Worm (Caenorhabditis elegans) whole organism, L4 larva: ENCODE data around the gene K10D6.4.

Source experiments
- Y5F2A.4 ChIP-seq: fragments of 200-800 bp; sonication (Bioruptor generic); optimal IDR thresholded peaks from 2 replicates; lab custom pipeline; 2018; ENCODE audit warnings: mild to moderate bottlenecking, missing genetic modification characterization, missing compliant biosample characterization
- ZK337.2 ChIP-seq: fragments of 200-800 bp; sonication (Bioruptor generic); IDR thresholded peaks from 2 replicates; pipeline ENCODE4 v1.3.6; 2022; ENCODE audit warnings: missing genetic modification reagents, missing genetic modification characterization, missing compliant biosample characterization
- arid-1 ChIP-seq: fragments of 200-800 bp; sonication (Bioruptor generic); conservative IDR thresholded peaks from 2 replicates; pipeline ENCODE4 v1.3.6; 2022; ENCODE audit warnings: missing genetic modification reagents, missing genetic modification characterization, missing compliant biosample characterization
- ceh-32 ChIP-seq: sonication (generic microtip); optimal IDR thresholded peaks from 2 replicates; lab custom pipeline; 2016; ENCODE audit warnings: mild to moderate bottlenecking, missing genetic modification characterization, missing compliant biosample characterization; ENCODE audit not compliant: poor library complexity
- ctbp-1 ChIP-seq: fragments of 200-800 bp; sonication (Bioruptor generic); IDR thresholded peaks from 2 replicates; pipeline ENCODE4 v1.3.6; 2022; ENCODE audit warnings: missing genetic modification reagents, missing genetic modification characterization, missing compliant biosample characterization
- daf-16 ChIP-seq, 3 experiments: sonication (generic microtip); optimal IDR thresholded peaks; 2 replicates each; lab custom pipeline; 2016 to 2017; ENCODE audit warnings: missing genetic modification characterization in 3 of 3, missing genetic modification reagents in 3 of 3, mild to moderate bottlenecking in 2 of 3, missing compliant biosample characterization in 2 of 3, missing biosample characterization in 1 of 3, moderate library complexity in 1 of 3
- daf-19 ChIP-seq: fragments of 200-800 bp; sonication (Bioruptor generic); conservative IDR thresholded peaks from 2 replicates; pipeline ENCODE4 v1.3.6; 2022; ENCODE audit warnings: missing genetic modification characterization, missing compliant biosample characterization
- dmd-6 ChIP-seq: fragments of 200-800 bp; sonication (Bioruptor generic); IDR thresholded peaks from 2 replicates; pipeline ENCODE4 v1.3.6; 2022; ENCODE audit warnings: missing genetic modification reagents, missing genetic modification characterization, missing compliant biosample characterization
- hif-1 ChIP-seq, 2 experiments: sonication (generic microtip); optimal IDR thresholded peaks; 2 replicates each; lab custom pipeline; 2016 to 2017; ENCODE audit warnings: missing compliant biosample characterization in 2 of 2, missing genetic modification characterization in 2 of 2, missing genetic modification reagents in 2 of 2, missing genotype in 2 of 2, mild to moderate bottlenecking in 1 of 2
- jun-1 ChIP-seq: fragments of 150-350 bp; optimal IDR thresholded peaks from 2 replicates; lab custom pipeline; 2014; ENCODE audit warnings: missing biosample characterization, missing genetic modification reagents, missing genetic modification characterization
- mdl-1 ChIP-seq, 2 experiments: fragments of 150-350 bp in 1 of 2; sonication (generic microtip) in 1 of 2; optimal IDR thresholded peaks; 2 replicates each; lab custom pipeline; 2014 to 2017; ENCODE audit warnings: missing biosample characterization in 2 of 2, missing genetic modification characterization in 2 of 2
- mxl-3 ChIP-seq: fragments of 200-800 bp; sonication (Bioruptor generic); optimal IDR thresholded peaks from 2 replicates; lab custom pipeline; 2018; ENCODE audit warnings: mild to moderate bottlenecking, missing genetic modification characterization, missing compliant biosample characterization
- nhr-28 ChIP-seq: fragments of 150-350 bp; optimal IDR thresholded peaks from 2 replicates; lab custom pipeline; 2014; ENCODE audit warnings: missing biosample characterization, missing genetic modification characterization
- pha-4 ChIP-seq, 2 experiments: fragments of 150-350 bp in 1 of 2; fragments of 200-800 bp in 1 of 2; sonication (Bioruptor generic) in 1 of 2; IDR thresholded peaks in 1 of 2; optimal IDR thresholded peaks in 1 of 2; 2 replicates each; pipeline versions ENCODE4 v1.3.6 to Lab custom; 2014 to 2022; ENCODE audit warnings: missing genetic modification characterization in 2 of 2, missing genetic modification reagents in 2 of 2, missing biosample characterization in 1 of 2, missing compliant biosample characterization in 1 of 2
- pqm-1 ChIP-seq: sonication (generic microtip); optimal IDR thresholded peaks from 2 replicates; lab custom pipeline; 2017; ENCODE audit warnings: missing biosample characterization, missing genetic modification characterization
- saeg-2 ChIP-seq: fragments of 200-800 bp; sonication (Bioruptor generic); IDR thresholded peaks from 2 replicates; pipeline ENCODE4 v1.3.6; 2022; ENCODE audit warnings: missing genetic modification reagents, missing genetic modification characterization, missing compliant biosample characterization
- spr-3 ChIP-seq: fragments of 200-800 bp; sonication (Bioruptor generic); optimal IDR thresholded peaks from 2 replicates; lab custom pipeline; 2018; ENCODE audit warnings: mild to moderate bottlenecking, missing genetic modification characterization, missing compliant biosample characterization
- tra-1 ChIP-seq: fragments of 200-800 bp; sonication (Bioruptor generic); IDR thresholded peaks from 2 replicates; pipeline ENCODE4 v1.3.6; 2022; ENCODE audit warnings: missing genetic modification reagents, missing genetic modification characterization, missing compliant biosample characterization
- unc-62 ChIP-seq, 3 experiments: fragments of 150-350 bp in 1 of 3; sonication (generic microtip); optimal IDR thresholded peaks in 2 of 3; peaks in 1 of 3; 1 replicate in 1 of 3; 2 replicates in 2 of 3; lab custom pipeline; 2014 to 2017; ENCODE audit warnings: missing biosample characterization in 3 of 3, missing genetic modification characterization in 3 of 3, missing genetic modification reagents in 3 of 3, missing genotype in 1 of 3
- zag-1 ChIP-seq: fragments of 150-350 bp; optimal IDR thresholded peaks from 2 replicates; lab custom pipeline; 2014; ENCODE audit warnings: missing biosample characterization, missing genetic modification characterization
- ztf-7 ChIP-seq: fragments of 150-350 bp; optimal IDR thresholded peaks from 2 replicates; lab custom pipeline; 2014; ENCODE audit warnings: missing biosample characterization, missing genetic modification characterization

Gene K10D6.4

ce11 chrV:11258896-11259295 lies 57.2 kb downstream of the K10D6.4 start, which contains the start of gene lgc-36:
TSS of gene lgc-36 (minus strand) at chrV:11258996.
- TF ChIP-seq ctbp-1 (no peak), unc-62 (GFP tag; optimal IDR thresholded peaks at IDR 0.05 in 1 of 2; lab: Kevin White, UChicago) (peak in 1 of 2 experiments; percentile 7), unc-62 (tag; optimal IDR thresholded peaks at IDR 0.05; lab: Kevin White, UChicago) (no peak)

- TF ChIP-seq Y5F2A.4 (GFP tag; lab: Kevin White, UChicago) (no peak), jun-1 (no peak), daf-19 (GFP tag; lab: Robert Waterston, UW) (no peak), unc-62 (GFP tag; optimal IDR thresholded peaks at IDR 0.05 in 1 of 2; lab: Kevin White, UChicago) (no peak), unc-62 (tag; optimal IDR thresholded peaks at IDR 0.05; lab: Kevin White, UChicago) (no peak), saeg-2 (GFP tag; lab: Robert Waterston, UW) (no peak), pha-4 (GFP tag; IDR thresholded peaks at IDR 0.05; lab: Robert Waterston, UW) (no peak), pha-4 (tag; optimal IDR thresholded peaks at IDR 0.05; lab: Kevin White, UChicago) (no peak), pqm-1 (no peak), ceh-32 (tag; lab: Kevin White, UChicago) (no peak)
These were observed 58.9 kb downstream of the K10D6.4 start, which contains the start of gene F07B10.7 for ce11 chrV:11260622-11261021. TSS of gene F07B10.7 (minus strand) at chrV:11260722.

- TF ChIP-seq hif-1 (tag; optimal IDR thresholded peaks at IDR 0.05; lab: Kevin White, UChicago): no peak
- no peak for TF ChIP-seq ZK337.2 (GFP tag; lab: Robert Waterston, UW)
- no peak for TF ChIP-seq ztf-7 (tag; lab: Kevin White, UChicago)
- no peak for TF ChIP-seq daf-16 (GFP tag; optimal IDR thresholded peaks at IDR 0.05; lab: Kevin White, UChicago)
- no peak for TF ChIP-seq daf-16 (tag; optimal IDR thresholded peaks at IDR 0.05; lab: Kevin White, UChicago)
- TF ChIP-seq Y5F2A.4 (GFP tag; lab: Kevin White, UChicago): no peak
- TF ChIP-seq tra-1 (GFP tag; lab: Robert Waterston, UW): no peak
These were observed 61.3 kb downstream of the K10D6.4 start, which contains the start of gene F07B10.4 for ce11 chrV:11263025-11263424. TSS of gene F07B10.4 (minus strand) at chrV:11263125.

- peak; percentile 63 for TF ChIP-seq pqm-1
- peak in 1 of 2 experiments; percentile 10 for TF ChIP-seq unc-62 (GFP tag; optimal IDR thresholded peaks at IDR 0.05 in 1 of 2; lab: Kevin White, UChicago)
- no peak for TF ChIP-seq unc-62 (tag; optimal IDR thresholded peaks at IDR 0.05; lab: Kevin White, UChicago)
- no peak for TF ChIP-seq zag-1 (tag; lab: Kevin White, UChicago)
- TF ChIP-seq mdl-1 (tag; optimal IDR thresholded peaks at IDR 0.05; lab: Kevin White, UChicago): no peak
- TF ChIP-seq spr-3 (GFP tag; lab: Kevin White, UChicago): no peak
- peak; percentile 37 for TF ChIP-seq nhr-28 (tag; lab: Kevin White, UChicago)
- TF ChIP-seq arid-1 (GFP tag; lab: Robert Waterston, UW): no peak
- peak; percentile 66 for TF ChIP-seq dmd-6 (GFP tag; lab: Robert Waterston, UW)
- TF ChIP-seq mxl-3 (GFP tag; lab: Kevin White, UChicago): peak; percentile 81
- TF ChIP-seq, all 104 proteins: peak for 5
These were observed 63.8 kb downstream of the K10D6.4 start, which contains the start of gene cln-3.1 for ce11 chrV:11265482-11265881. TSS of gene cln-3.1 (minus strand) at chrV:11265652.
